Fruit fly (Drosophila melanogaster) whole organism, embryonic: ENCODE data around the gene CG3032.

Source experiments
- Ada2b ChIP-seq: fragments of 200-800 bp; sonication (Bioruptor generic); IDR thresholded peaks from 2 replicates; pipeline ENCODE4 v1.3.6; 2022; ENCODE audit warnings: missing biosample characterization, missing genetic modification characterization
- Aef1 ChIP-seq: fragments of 200-800 bp; sonication (Bioruptor generic); IDR thresholded peaks from 3 replicates; pipeline ENCODE4 v1.3.6; 2022; ENCODE audit warnings: missing biosample characterization, missing genetic modification characterization
- Atf3 ChIP-seq: fragments of 200-800 bp; sonication (Bioruptor generic); optimal IDR thresholded peaks from 3 replicates; lab custom pipeline; 2016; ENCODE audit warnings: missing biosample characterization, missing genetic modification characterization
- CG10366 ChIP-seq: fragments of 200-800 bp; sonication (Bioruptor generic); IDR thresholded peaks from 2 replicates; pipeline ENCODE4 v1.3.6; 2022; ENCODE audit warnings: missing biosample characterization, missing genetic modification characterization
- CG11456 ChIP-seq: fragments of 200-800 bp; sonication (Bioruptor generic); IDR thresholded peaks from 3 replicates; pipeline ENCODE4 v1.3.6; 2022; ENCODE audit warnings: missing biosample characterization, missing genetic modification characterization
- CG12071 ChIP-seq: fragments of 200-800 bp; sonication (Bioruptor generic); optimal IDR thresholded peaks from 3 replicates; lab custom pipeline; 2018; ENCODE audit warnings: missing biosample characterization, mild to moderate bottlenecking, missing genetic modification characterization
- CG13424 ChIP-seq: fragments of 200-800 bp; sonication (Bioruptor generic); optimal IDR thresholded peaks from 2 replicates; lab custom pipeline; 2019; ENCODE audit warnings: missing biosample characterization, mild to moderate bottlenecking, missing genetic modification characterization, moderate library complexity
- CG13894 ChIP-seq: fragments of 200-800 bp; sonication (Bioruptor generic); optimal IDR thresholded peaks from 3 replicates; lab custom pipeline; 2018; ENCODE audit warnings: missing biosample characterization, mild to moderate bottlenecking, missing genetic modification characterization, moderate library complexity
- CG14014 ChIP-seq: fragments of 200-800 bp; sonication (Bioruptor generic); IDR thresholded peaks from 2 replicates; pipeline ENCODE4 v1.3.6; 2022; ENCODE audit warnings: missing biosample characterization, missing genetic modification characterization
- CG14667 ChIP-seq: fragments of 200-800 bp; sonication (Bioruptor generic); IDR thresholded peaks from 2 replicates; pipeline ENCODE4 v1.3.6; 2022; ENCODE audit warnings: missing biosample characterization, missing genetic modification characterization
- CG15601 ChIP-seq: fragments of 200-800 bp; sonication (Bioruptor generic); optimal IDR thresholded peaks from 3 replicates; lab custom pipeline; 2019; ENCODE audit warnings: missing biosample characterization, mild to moderate bottlenecking, missing genetic modification characterization, moderate library complexity
- CG16813 ChIP-seq: fragments of 200-800 bp; sonication (Bioruptor generic); IDR thresholded peaks from 3 replicates; pipeline ENCODE4 v1.3.6; 2022; ENCODE audit warnings: missing biosample characterization, missing genetic modification characterization; ENCODE audit not compliant: partially characterized antibody
- CG17328 ChIP-seq: fragments of 200-800 bp; sonication (Bioruptor generic); IDR thresholded peaks from 2 replicates; pipeline ENCODE4 v1.3.6; 2022; ENCODE audit warnings: missing biosample characterization, missing genetic modification characterization
- CG18262 ChIP-seq: fragments of 200-800 bp; optimal IDR thresholded peaks from 3 replicates; lab custom pipeline; 2019; ENCODE audit warnings: missing biosample characterization, mild to moderate bottlenecking, missing genetic modification characterization, moderate library complexity
- CG2116 ChIP-seq: fragments of 200-800 bp; sonication (Bioruptor generic); optimal IDR thresholded peaks from 3 replicates; lab custom pipeline; 2018; ENCODE audit warnings: missing biosample characterization, mild to moderate bottlenecking, missing genetic modification characterization
- CG2199 ChIP-seq: fragments of 200-800 bp; sonication (Bioruptor generic); IDR thresholded peaks from 3 replicates; pipeline ENCODE4 v1.3.6; 2022; ENCODE audit warnings: missing biosample characterization, missing genetic modification characterization
- CG2889 ChIP-seq: fragments of 200-800 bp; sonication (Bioruptor generic); IDR thresholded peaks from 3 replicates; pipeline ENCODE4 v1.3.6; 2022; ENCODE audit warnings: missing biosample characterization, missing genetic modification characterization
- CG3065 ChIP-seq: fragments of 200-800 bp; sonication (Bioruptor generic); optimal IDR thresholded peaks from 2 replicates; lab custom pipeline; 2016; ENCODE audit warnings: missing biosample characterization, missing genetic modification characterization
- CG31224 ChIP-seq: fragments of 200-800 bp; sonication (Bioruptor generic); IDR thresholded peaks from 2 replicates; pipeline ENCODE4 v1.3.6; 2022; ENCODE audit warnings: missing biosample characterization, missing genetic modification characterization
- CG4617 ChIP-seq: fragments of 200-800 bp; sonication (Bioruptor generic); optimal IDR thresholded peaks from 3 replicates; lab custom pipeline; 2016; ENCODE audit warnings: missing biosample characterization, missing genetic modification characterization, borderline replicate concordance
- CG6254 ChIP-seq: fragments of 200-800 bp; sonication (Bioruptor generic); optimal IDR thresholded peaks from 3 replicates; lab custom pipeline; 2017; ENCODE audit warnings: mild to moderate bottlenecking, missing biosample characterization, missing genetic modification reagents, missing genetic modification characterization
- CG8089 ChIP-seq: fragments of 200-800 bp; sonication (Bioruptor generic); optimal IDR thresholded peaks from 3 replicates; lab custom pipeline; 2016; ENCODE audit warnings: missing biosample characterization, missing genetic modification characterization
- CG8765 ChIP-seq: fragments of 200-800 bp; sonication (Bioruptor generic); IDR thresholded peaks from 2 replicates; pipeline ENCODE4 v1.3.6; 2022; ENCODE audit warnings: missing biosample characterization, missing genetic modification characterization
- D ChIP-seq, 2 experiments: fragments of 200-800 bp in 1 of 2; fragments of >200 bp in 1 of 2; sonication (Bioruptor generic) in 1 of 2; optimal IDR thresholded peaks; 2 replicates in 1 of 2; 3 replicates in 1 of 2; lab custom pipeline; 2017; ENCODE audit warnings: mild to moderate bottlenecking in 1 of 2, missing biosample characterization in 1 of 2, missing genetic modification characterization in 1 of 2, missing genetic modification reagents in 1 of 2
- E2f1 ChIP-seq: fragments of 200-800 bp; sonication (Bioruptor generic); IDR thresholded peaks from 2 replicates; pipeline ENCODE4 v1.3.6; 2022; ENCODE audit warnings: missing biosample characterization, missing genetic modification characterization
- Fer1 ChIP-seq: fragments of 200-800 bp; sonication (Bioruptor generic); optimal IDR thresholded peaks from 2 replicates; lab custom pipeline; 2017; ENCODE audit warnings: missing biosample characterization, mild to moderate bottlenecking, missing genetic modification characterization
- Fer3 ChIP-seq: fragments of 200-800 bp; sonication (Bioruptor generic); optimal IDR thresholded peaks from 2 replicates; lab custom pipeline; 2018; ENCODE audit warnings: missing biosample characterization, mild to moderate bottlenecking, missing genetic modification characterization, moderate library complexity
- Gug ChIP-seq: fragments of 200-800 bp; sonication (Bioruptor generic); IDR thresholded peaks from 4 replicates; pipeline ENCODE4 v1.3.6; 2022; ENCODE audit warnings: missing biosample characterization, missing genetic modification characterization
- HLH3B ChIP-seq: fragments of 200-800 bp; sonication (Bioruptor generic); IDR thresholded peaks from 2 replicates; pipeline ENCODE4 v1.3.6; 2022; ENCODE audit warnings: missing biosample characterization, missing genetic modification characterization
- Hr51 ChIP-seq, 2 experiments: fragments of 200-800 bp; sonication (Bioruptor generic); optimal IDR thresholded peaks; 2 replicates in 1 of 2; 3 replicates in 1 of 2; lab custom pipeline; 2016 to 2018; ENCODE audit warnings: missing biosample characterization in 2 of 2, missing genetic modification characterization in 2 of 2, mild to moderate bottlenecking in 1 of 2, moderate library complexity in 1 of 2
- Jarid2 ChIP-seq: fragments of 200-800 bp; sonication (Bioruptor generic); optimal IDR thresholded peaks from 3 replicates; lab custom pipeline; 2017; ENCODE audit warnings: mild to moderate bottlenecking, missing biosample characterization, missing genetic modification reagents, missing genetic modification characterization
- NfI ChIP-seq: fragments of 200-800 bp; sonication (Bioruptor generic); optimal IDR thresholded peaks from 3 replicates; lab custom pipeline; 2018; ENCODE audit warnings: missing biosample characterization, mild to moderate bottlenecking, missing genetic modification characterization, moderate library complexity
- Side ChIP-seq: fragments of 200-800 bp; sonication (Bioruptor generic); optimal IDR thresholded peaks from 2 replicates; lab custom pipeline; 2016; ENCODE audit warnings: missing biosample characterization, missing genetic modification characterization
- bbx ChIP-seq: fragments of 200-800 bp; sonication (Bioruptor generic); IDR thresholded peaks from 2 replicates; pipeline ENCODE4 v1.3.6; 2022; ENCODE audit warnings: missing biosample characterization, missing genetic modification characterization; ENCODE audit not compliant: partially characterized antibody
- bsh ChIP-seq, 2 experiments: fragments of 200-800 bp; sonication (Bioruptor generic); optimal IDR thresholded peaks; 2 replicates each; lab custom pipeline; 2017 to 2018; ENCODE audit warnings: mild to moderate bottlenecking in 2 of 2, missing biosample characterization in 2 of 2, missing genetic modification characterization in 2 of 2, moderate library complexity in 1 of 2
- dm ChIP-seq: fragments of 200-800 bp; sonication (Bioruptor generic); optimal IDR thresholded peaks from 3 replicates; lab custom pipeline; 2016; ENCODE audit warnings: missing biosample characterization, missing genetic modification characterization
- dysf ChIP-seq: fragments of 200-800 bp; sonication (Bioruptor generic); IDR thresholded peaks from 3 replicates; pipeline ENCODE4 v1.3.6; 2022; ENCODE audit warnings: missing biosample characterization, missing genetic modification characterization
- ems ChIP-seq: fragments of 200-800 bp; sonication (Bioruptor generic); optimal IDR thresholded peaks from 3 replicates; lab custom pipeline; 2016; ENCODE audit warnings: missing biosample characterization, missing genetic modification characterization
- gce ChIP-seq: fragments of 200-800 bp; sonication (Bioruptor generic); IDR thresholded peaks from 3 replicates; pipeline ENCODE4 v1.3.6; 2022; ENCODE audit warnings: missing biosample characterization, missing genetic modification characterization
- gsb ChIP-seq: fragments of 200-800 bp; sonication (Bioruptor generic); IDR thresholded peaks from 2 replicates; pipeline ENCODE4 v1.3.6; 2022; ENCODE audit warnings: missing biosample characterization, missing genetic modification characterization
- lilli ChIP-seq: fragments of 200-800 bp; sonication (Bioruptor generic); optimal IDR thresholded peaks from 3 replicates; lab custom pipeline; 2016; ENCODE audit warnings: missing biosample characterization, missing genetic modification characterization
- mirr ChIP-seq: fragments of 200-800 bp; sonication (Bioruptor generic); optimal IDR thresholded peaks from 3 replicates; lab custom pipeline; 2018; ENCODE audit warnings: missing biosample characterization, mild to moderate bottlenecking, missing genetic modification characterization
- pnt ChIP-seq: fragments of 200-800 bp; sonication (Bioruptor generic); optimal IDR thresholded peaks from 3 replicates; lab custom pipeline; 2016; ENCODE audit warnings: missing biosample characterization, missing genetic modification characterization
- pzg ChIP-seq: fragments of 200-800 bp; sonication (Bioruptor generic); optimal IDR thresholded peaks from 3 replicates; lab custom pipeline; 2018; ENCODE audit warnings: missing biosample characterization, mild to moderate bottlenecking, missing genetic modification characterization, moderate library complexity
- run ChIP-seq: fragments of 200-800 bp; sonication (Bioruptor generic); optimal IDR thresholded peaks from 3 replicates; lab custom pipeline; 2018; ENCODE audit warnings: missing biosample characterization, mild to moderate bottlenecking, missing genetic modification characterization
- tin ChIP-seq: fragments of 200-800 bp; sonication (Bioruptor generic); optimal IDR thresholded peaks from 3 replicates; lab custom pipeline; 2016; ENCODE audit warnings: missing biosample characterization, missing genetic modification characterization
- tio ChIP-seq: fragments of 200-800 bp; sonication (Bioruptor generic); optimal IDR thresholded peaks from 2 replicates; lab custom pipeline; 2017; ENCODE audit warnings: missing biosample characterization, missing genetic modification characterization, inconsistent platforms
- tna ChIP-seq: fragments of 200-800 bp; sonication (Bioruptor generic); IDR thresholded peaks from 2 replicates; pipeline ENCODE4 v1.3.6; 2022; ENCODE audit warnings: missing biosample characterization, missing genetic modification characterization; ENCODE audit not compliant: partially characterized antibody
- zfh1 ChIP-seq: fragments of 200-800 bp; sonication (Bioruptor generic); IDR thresholded peaks from 3 replicates; pipeline ENCODE4 v1.3.6; 2022; ENCODE audit warnings: missing biosample characterization, missing genetic modification characterization

Gene CG3032

dm6 chrX:7001135-7001769 lies 12.4 kb downstream of the CG3032 start (continued):
- TF ChIP-seq CG13424 (peak; percentile 63), zfh1 (0 out of 3 replicates have a peak, but pooled peaks have one; percentile 42), CG2116 (GFP tag; lab: Kevin White, UChicago) (peak; percentile 17), ems (peak; percentile 34), CG10366 (GFP tag; lab: Robert Waterston, UW) (peak; percentile 27; the same call in 1 of the 2 replicates), gce (GFP tag; lab: Robert Waterston, UW) (no peak), Fer1 (GFP tag; lab: Kevin White, UChicago) (peak; percentile 60), gsb (no peak), mirr (peak; percentile 7), E2f1 (GFP tag; lab: Robert Waterston, UW) (peak; percentile 50; the same call in 1 of the 2 replicates), dysf (peak; percentile 75), HLH3B (peak; percentile 61), CG2199 (GFP tag; lab: Robert Waterston, UW) (0 out of 3 replicates have a peak, but pooled peaks have one; percentile 16), Ada2b (GFP tag; lab: Robert Waterston, UW) (peak; percentile 30; the same call in 1 of the 2 replicates), CG6254 (GFP tag; lab: Kevin White, UChicago) (peak; percentile 37), bbx (GFP tag; lab: Robert Waterston, UW) (no peak), Atf3 (GFP tag; lab: Kevin White, UChicago) (no peak), Fer3 (tag; lab: Kevin White, UChicago) (peak; percentile 39), dm (GFP tag; lab: Kevin White, UChicago) (no peak), CG18262 (peak; percentile 73), CG11456 (peak; percentile 63; the same call in 2 of the 3 replicates), pnt (GFP tag; lab: Kevin White, UChicago) (no peak), NfI (GFP tag; lab: Kevin White, UChicago) (peak; percentile 19), Aef1 (GFP tag; lab: Robert Waterston, UW) (peak; percentile 49; the same call in 2 of the 3 replicates), CG13894 (tag; lab: Kevin White, UChicago) (peak; percentile 44), CG15601 (tag; lab: Kevin White, UChicago) (no peak), tna (GFP tag; lab: Robert Waterston, UW) (no peak), tio (GFP tag; lab: Kevin White, UChicago) (no peak), D (optimal IDR thresholded peaks at IDR 0.05; lab: Kevin White, UChicago) (no peak), D (GFP tag; optimal IDR thresholded peaks at IDR 0.05; lab: Kevin White, UChicago) (peak; percentile 49), CG14667 (GFP tag; lab: Robert Waterston, UW) (peak; percentile 41; the same call in 1 of the 2 replicates), CG4617 (GFP tag; lab: Kevin White, UChicago) (no peak), CG12071 (GFP tag; lab: Kevin White, UChicago) (no peak), Jarid2 (GFP tag; lab: Kevin White, UChicago) (no peak), Gug (GFP tag; lab: Robert Waterston, UW) (0 out of 4 replicates have a peak, but pooled peaks have one; percentile 1), CG8765 (GFP tag; lab: Robert Waterston, UW) (no peak), CG14014 (GFP tag; lab: Robert Waterston, UW) (peak; percentile 16; the same call in 1 of the 2 replicates), CG3065 (no peak), CG31224 (GFP tag; lab: Robert Waterston, UW) (no peak), run (tag; lab: Kevin White, UChicago) (no peak), pzg (GFP tag; lab: Kevin White, UChicago) (no peak), tin (GFP tag; lab: Kevin White, UChicago) (no peak), CG16813 (no peak), CG2889 (no peak), CG17328 (GFP tag; lab: Robert Waterston, UW) (peak; percentile 43; the same call in 1 of the 2 replicates), lilli (GFP tag; lab: Kevin White, UChicago) (no peak), bsh (GFP tag; optimal IDR thresholded peaks at IDR 0.05; lab: Kevin White, UChicago) (peak in 1 of 2 experiments; percentile 53), Hr51 (GFP tag; optimal IDR thresholded peaks at IDR 0.05; lab: Kevin White, UChicago) (peak; percentile 26 to 61), Side (GFP tag; lab: Kevin White, UChicago) (no peak), CG8089 (GFP tag; lab: Kevin White, UChicago) (no peak)
